Worm (Caenorhabditis elegans): ENCODE results near the gene parn-1.

The parn-1 gene

ce11 chrV:12727104-12727637 is 32.1 kb upstream of the parn-1 start, which contains the start of gene R11D1.13:
TSS of gene R11D1.13 (plus strand) at chrV:12727154.
- TF ChIP-seq nfya-1 (tag; optimal IDR thresholded peaks at IDR 0.05; ENCODE audit: insufficient read depth) (no peak), ztf-4 (tag; optimal IDR thresholded peaks at IDR 0.05) (no peak), mml-1 (tag; optimal IDR thresholded peaks at IDR 0.05) (no peak), ceh-16 (tag; optimal IDR thresholded peaks at IDR 0.05) (no peak), nhr-76 (tag; optimal IDR thresholded peaks at IDR 0.05) (no peak), nhr-23 (tag; optimal IDR thresholded peaks at IDR 0.05) (no peak), ZK546.5 (tag; optimal IDR thresholded peaks at IDR 0.05) (no peak), R02D3.7 (tag; optimal IDR thresholded peaks at IDR 0.05) (no peak), elt-3 (tag; optimal IDR thresholded peaks at IDR 0.05) (no peak), ceh-82 (tag; optimal IDR thresholded peaks at IDR 0.05) (no peak), unc-39 (tag; optimal IDR thresholded peaks at IDR 0.05) (no peak), fos-1 (tag; optimal IDR thresholded peaks at IDR 0.05) (no peak)

- no peak for TF ChIP-seq ama-1 (optimal IDR thresholded peaks at IDR 0.05)
- no peak for TF ChIP-seq jun-1 (tag; optimal IDR thresholded peaks at IDR 0.05)
- TF ChIP-seq ztf-11 (tag; optimal IDR thresholded peaks at IDR 0.05) = no peak
- no peak for TF ChIP-seq skn-1 (tag; optimal IDR thresholded peaks at IDR 0.05)
- no peak for TF ChIP-seq aly-2 (tag; optimal IDR thresholded peaks at IDR 0.05)
- no peak for TF ChIP-seq ceh-28 (tag; optimal IDR thresholded peaks at IDR 0.05)
- no peak for TF ChIP-seq tbx-2 (tag; optimal IDR thresholded peaks at IDR 0.05)
- TF ChIP-seq eor-1 (tag; optimal IDR thresholded peaks at IDR 0.05) = no peak
- no peak for TF ChIP-seq R02D3.7 (tag; optimal IDR thresholded peaks at IDR 0.05)
- no peak for TF ChIP-seq unc-62 (GFP tag; optimal IDR thresholded peaks at IDR 0.05)
- no peak for TF ChIP-seq nhr-28 (tag; optimal IDR thresholded peaks at IDR 0.05)
- TF ChIP-seq ceh-82 (tag; optimal IDR thresholded peaks at IDR 0.05) = no peak
- no peak for TF ChIP-seq hmg-11 (tag; optimal IDR thresholded peaks at IDR 0.05)
- no peak for TF ChIP-seq mdl-1 (tag; optimal IDR thresholded peaks at IDR 0.05)
- TF ChIP-seq fkh-2 (tag; optimal IDR thresholded peaks at IDR 0.05) = no peak
- no peak for TF ChIP-seq fkh-10 (GFP tag; optimal IDR thresholded peaks at IDR 0.05)
- TF ChIP-seq daf-12 (tag; optimal IDR thresholded peaks at IDR 0.05) = no peak
- no peak for TF ChIP-seq lin-39 (tag; optimal IDR thresholded peaks at IDR 0.05)
Measured at ce11 chrV:12725893-12726292, 30.8 kb upstream of the parn-1 start, which contains the start of gene R11D1.12. TSS of gene R11D1.12 (minus strand) at chrV:12725993.

DNA sequence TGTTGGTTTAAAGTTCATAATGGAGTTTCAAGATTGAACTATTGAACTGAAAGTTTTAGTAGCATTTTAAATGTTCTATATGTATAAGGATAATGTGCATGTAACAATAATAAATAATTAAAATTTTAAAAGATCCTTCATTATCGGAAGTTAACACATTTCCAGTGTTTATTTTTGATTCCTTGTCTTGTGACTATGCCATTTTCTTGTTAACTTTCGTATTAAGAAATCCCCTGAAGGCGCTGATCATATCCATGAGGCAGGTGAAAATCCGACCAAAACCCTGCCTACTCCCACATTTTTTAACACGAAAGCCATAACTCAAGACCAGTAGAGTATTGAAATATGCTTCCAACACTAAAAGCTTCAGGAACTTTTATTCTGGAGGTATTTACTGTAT is 24.7 kb upstream of the parn-1 start, which contains the start of gene R11D1.7:
TSS of gene R11D1.7 (plus strand) at position 301 of the 400 bp plus-strand sequence.
- no peak for TF ChIP-seq unc-62 (GFP tag; optimal IDR thresholded peaks at IDR 0.05)
- TF ChIP-seq ceh-9 (tag; optimal IDR thresholded peaks at IDR 0.05) = no peak
- no peak for TF ChIP-seq nhr-76 (tag; optimal IDR thresholded peaks at IDR 0.05)
- no peak for TF ChIP-seq daf-12 (tag; optimal IDR thresholded peaks at IDR 0.05)
- no peak for TF ChIP-seq ztf-4 (tag; optimal IDR thresholded peaks at IDR 0.05)
- no peak for TF ChIP-seq ceh-28 (tag; optimal IDR thresholded peaks at IDR 0.05)
- TF ChIP-seq mdl-1 (tag; optimal IDR thresholded peaks at IDR 0.05) = no peak
- TF ChIP-seq ztf-11 (tag; optimal IDR thresholded peaks at IDR 0.05) = no peak
- no peak for TF ChIP-seq ama-1 (optimal IDR thresholded peaks at IDR 0.05)
- no peak for TF ChIP-seq ceh-16 (tag; optimal IDR thresholded peaks at IDR 0.05)
- TF ChIP-seq tbx-2 (tag; optimal IDR thresholded peaks at IDR 0.05) = no peak
- TF ChIP-seq ceh-82 (tag; optimal IDR thresholded peaks at IDR 0.05) = no peak
- no peak for TF ChIP-seq sea-2 (GFP tag; optimal IDR thresholded peaks at IDR 0.05)
- no peak for TF ChIP-seq elt-1 (tag; optimal IDR thresholded peaks at IDR 0.05)
- no peak for TF ChIP-seq fkh-2 (tag; optimal IDR thresholded peaks at IDR 0.05)
- no peak for TF ChIP-seq fkh-10 (GFP tag; optimal IDR thresholded peaks at IDR 0.05)
- TF ChIP-seq mml-1 (tag; optimal IDR thresholded peaks at IDR 0.05) = no peak

DNA sequence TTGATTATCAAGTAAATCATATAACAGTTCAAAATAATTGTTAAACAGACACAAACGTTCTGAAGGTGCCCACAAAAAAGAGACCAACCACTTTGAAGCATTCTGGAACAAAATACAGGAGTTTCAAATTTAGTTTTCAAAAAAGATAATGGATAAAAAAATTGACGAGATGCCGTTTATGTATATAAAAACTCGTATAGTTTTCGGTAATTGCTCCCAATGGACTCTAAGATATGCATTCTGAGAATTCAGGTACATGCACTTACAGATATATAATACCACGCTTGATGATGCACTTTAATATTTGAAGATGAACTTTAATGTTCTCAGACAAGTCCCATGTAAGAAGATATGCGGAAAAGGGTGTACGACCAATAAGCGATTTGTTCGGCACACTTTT is 23.6 kb upstream of the parn-1 start, which contains the start of gene str-181:
TSS of gene str-181 (minus strand) at position 101 of the 400 bp plus-strand sequence.
- TF ChIP-seq zag-1 (tag; optimal IDR thresholded peaks at IDR 0.05) (no peak), ceh-28 (tag; optimal IDR thresholded peaks at IDR 0.05) (no peak), pqm-1 (tag; optimal IDR thresholded peaks at IDR 0.05) (no peak), ceh-82 (tag; optimal IDR thresholded peaks at IDR 0.05) (no peak), daf-12 (tag; optimal IDR thresholded peaks at IDR 0.05) (no peak)

DNA sequence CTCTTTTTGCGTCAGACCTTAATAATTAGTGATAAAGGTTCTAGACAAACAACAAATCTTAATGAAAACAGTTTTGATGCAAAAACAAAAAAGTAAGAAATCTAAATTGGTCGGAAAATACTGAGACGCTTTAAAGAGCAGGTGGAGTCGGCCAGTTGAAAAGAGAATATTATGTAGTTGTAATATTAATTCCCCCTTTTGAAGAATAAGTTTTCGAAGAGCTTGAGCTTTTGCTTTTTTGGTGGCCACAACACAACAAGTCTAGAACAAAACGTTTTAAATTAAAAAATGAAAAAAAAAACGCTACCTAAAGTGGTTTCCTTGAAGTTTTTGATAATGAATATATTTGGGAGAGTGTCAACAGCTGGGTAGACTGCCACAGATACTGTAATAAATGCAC is 21.4 kb upstream of the parn-1 start, which contains the start of gene str-178:
TSS of gene str-178 (minus strand) at position 101 of the 400 bp plus-strand sequence.
- TF ChIP-seq lin-39 (tag; optimal IDR thresholded peaks at IDR 0.05) (no peak), ceh-28 (tag; optimal IDR thresholded peaks at IDR 0.05) (no peak), sea-2 (GFP tag; optimal IDR thresholded peaks at IDR 0.05) (no peak), nhr-11 (tag; optimal IDR thresholded peaks at IDR 0.05) (no peak), tbx-2 (tag; optimal IDR thresholded peaks at IDR 0.05) (no peak), ceh-82 (tag; optimal IDR thresholded peaks at IDR 0.05) (no peak), elt-3 (tag; optimal IDR thresholded peaks at IDR 0.05) (no peak), elt-1 (tag; optimal IDR thresholded peaks at IDR 0.05) (no peak), pqm-1 (tag; optimal IDR thresholded peaks at IDR 0.05) (no peak), ama-1 (optimal IDR thresholded peaks at IDR 0.05) (no peak)
